Worm (Caenorhabditis elegans) whole organism, dauer: ENCODE data around the gene cpr-9.

Experiments
- unc-62 ChIP-seq: sonication (generic microtip); optimal IDR thresholded peaks from 2 replicates; lab custom pipeline; 2017; ENCODE audit warnings: missing biosample characterization, missing genetic modification reagents, missing genetic modification characterization

The cpr-9 gene

DNA sequence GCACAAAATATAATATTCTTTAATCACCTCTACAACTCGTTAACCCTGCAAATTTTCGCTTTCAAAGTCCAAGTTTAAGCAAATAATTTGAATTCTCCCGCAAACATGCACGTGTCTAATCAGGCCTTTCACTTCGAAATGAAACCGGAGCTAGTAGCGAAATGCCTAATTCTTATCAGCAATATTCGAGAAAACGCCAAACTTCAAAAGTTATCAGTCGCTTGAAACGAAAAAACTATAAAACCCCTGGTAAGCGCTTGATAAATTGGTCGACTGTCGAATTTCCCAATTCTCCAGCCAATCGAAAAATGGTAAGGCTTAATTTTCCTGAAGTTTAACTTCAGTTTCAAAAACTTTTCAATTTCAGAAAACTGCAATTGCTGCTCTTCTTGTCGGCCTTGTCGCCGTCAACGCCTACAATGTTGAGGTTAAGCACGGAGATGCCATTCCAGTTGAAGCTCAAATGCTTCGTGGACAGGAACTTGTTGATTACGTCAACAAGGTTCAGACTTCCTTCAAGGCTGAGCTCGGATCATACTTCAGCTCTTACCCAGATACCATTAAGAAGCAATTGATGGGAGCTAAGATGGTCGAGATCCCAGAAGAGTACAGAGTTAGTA lies at the start of gene cpr-9:
Gene cpr-9 (plus strand): TSS at position 188 of the 620 bp plus-strand sequence.
- TF ChIP-seq unc-62 (GFP tag; lab: Kevin White, UChicago), result no peak

DNA sequence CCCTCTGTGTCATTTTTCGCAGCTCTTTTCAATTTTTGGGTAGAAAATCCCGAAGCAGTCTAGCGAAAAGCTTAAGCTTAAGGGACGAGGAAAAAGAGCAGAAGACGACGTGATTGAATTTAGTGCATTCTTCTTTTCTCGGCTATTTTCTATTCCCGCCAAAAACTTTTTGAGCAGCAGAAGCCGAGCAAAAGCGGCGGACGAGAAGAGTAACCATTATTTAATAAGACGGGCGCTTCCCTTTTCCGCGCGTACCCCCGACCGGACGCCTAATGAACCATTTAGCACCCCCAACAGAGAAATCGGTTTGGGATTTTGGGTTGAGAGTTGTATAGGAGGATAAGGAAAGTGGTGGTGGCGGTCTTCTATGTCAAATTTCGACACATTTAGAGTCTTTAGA lies 49.2 kb upstream of the cpr-9 start:
- no peak for TF ChIP-seq unc-62 (GFP tag; lab: Kevin White, UChicago)

ce11 chrV:11955617-11956016 lies 47.2 kb upstream of the cpr-9 start:
- TF ChIP-seq unc-62 (GFP tag; lab: Kevin White, UChicago), result no peak

ce11 chrV:11958343-11959291 lies 44.2 kb upstream of the cpr-9 start, which contains the start of gene F58H1.5:
F58H1.5 (plus strand) TSS chrV:11958393.
- no peak for TF ChIP-seq unc-62 (GFP tag; lab: Kevin White, UChicago)

DNA sequence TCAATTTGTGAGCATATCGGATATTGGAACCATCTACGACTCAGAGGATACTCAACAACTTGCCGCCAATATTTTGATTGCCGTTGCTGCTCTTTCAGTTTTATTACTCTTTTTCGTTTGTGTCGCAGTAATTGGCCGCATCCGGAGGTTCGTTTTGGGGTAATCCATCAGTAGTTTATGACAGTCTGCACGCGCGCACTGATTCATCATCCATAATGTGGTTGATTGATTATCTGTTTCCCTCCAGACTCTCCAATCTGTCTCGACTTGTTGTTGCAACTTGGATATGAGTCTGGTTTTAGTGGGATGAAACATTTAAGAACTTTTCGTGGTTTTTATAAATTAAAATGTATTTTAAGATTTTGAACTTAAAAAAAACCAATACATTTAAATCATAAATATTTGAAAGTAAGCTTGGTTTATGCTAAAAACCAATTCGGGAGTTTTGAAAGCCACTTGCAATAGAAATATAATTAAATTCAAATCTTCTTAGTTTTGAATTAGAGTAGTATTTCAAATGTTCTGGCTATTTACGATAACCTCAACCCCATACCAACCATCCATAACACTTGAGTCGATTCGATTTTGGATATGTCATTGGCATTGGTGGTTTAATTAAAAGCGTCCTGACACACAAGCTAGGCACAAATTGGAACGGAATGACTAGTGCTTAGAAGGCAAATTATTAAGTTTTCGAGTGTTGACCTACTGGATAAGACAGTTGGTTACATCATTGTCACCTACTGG lies 42.6 kb upstream of the cpr-9 start:
- no peak for TF ChIP-seq unc-62 (GFP tag; lab: Kevin White, UChicago)

DNA sequence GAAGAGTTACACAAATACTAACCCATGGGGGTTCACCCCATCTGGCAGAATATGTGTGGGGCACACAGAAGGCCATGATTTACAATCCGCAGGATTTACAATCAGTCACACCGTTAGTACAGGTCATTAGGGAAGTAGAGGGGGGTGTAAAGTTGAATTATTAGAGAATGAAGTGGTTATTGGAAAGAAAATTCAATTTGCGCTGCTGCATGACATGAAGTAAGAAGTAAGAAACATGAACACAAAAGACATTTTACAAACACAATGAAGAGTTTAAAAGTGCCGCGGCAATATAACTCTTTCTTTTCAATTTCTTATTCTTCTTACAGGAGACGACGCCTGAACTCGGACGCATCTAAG lies 42.0 kb upstream of the cpr-9 start:
- TF ChIP-seq unc-62 (GFP tag; lab: Kevin White, UChicago), result no peak

- no peak for TF ChIP-seq unc-62 (GFP tag; lab: Kevin White, UChicago)
Observed at ce11 chrV:11964723-11965122, 38.1 kb upstream of the cpr-9 start, which contains the start of gene F58H1.7. F58H1.7 (minus strand) TSS chrV:11964823.

- no peak for TF ChIP-seq unc-62 (GFP tag; lab: Kevin White, UChicago)
Observed at ce11 chrV:11975233-11975632, 27.6 kb upstream of the cpr-9 start, which contains the start of gene cpr-1. cpr-1 (plus strand) TSS chrV:11975551.

DNA sequence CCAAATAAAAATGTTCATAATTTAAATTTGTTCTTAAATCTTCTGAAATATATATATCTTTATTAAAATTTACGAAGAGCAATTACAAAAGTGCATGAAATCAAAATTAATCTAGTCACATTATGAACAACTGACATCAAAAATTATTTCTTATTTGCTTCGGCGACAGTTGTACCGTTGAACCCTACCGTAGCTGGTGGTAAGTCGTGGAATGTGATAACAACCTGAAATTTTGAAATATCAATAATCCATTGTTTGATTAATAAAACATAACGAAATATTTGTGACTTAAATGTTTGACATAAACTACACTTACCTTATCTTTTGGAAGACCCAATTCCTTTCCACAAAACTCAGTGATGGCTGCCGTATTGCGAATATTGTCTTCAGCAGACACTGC lies 26.1 kb upstream of the cpr-9 start:
- no peak for TF ChIP-seq unc-62 (GFP tag; lab: Kevin White, UChicago)

ce11 chrV:11978179-11978578 lies 24.7 kb upstream of the cpr-9 start, which contains the start of gene mif-2:
mif-2 (minus strand) TSS chrV:11978459.
- no peak for TF ChIP-seq unc-62 (GFP tag; lab: Kevin White, UChicago)

DNA sequence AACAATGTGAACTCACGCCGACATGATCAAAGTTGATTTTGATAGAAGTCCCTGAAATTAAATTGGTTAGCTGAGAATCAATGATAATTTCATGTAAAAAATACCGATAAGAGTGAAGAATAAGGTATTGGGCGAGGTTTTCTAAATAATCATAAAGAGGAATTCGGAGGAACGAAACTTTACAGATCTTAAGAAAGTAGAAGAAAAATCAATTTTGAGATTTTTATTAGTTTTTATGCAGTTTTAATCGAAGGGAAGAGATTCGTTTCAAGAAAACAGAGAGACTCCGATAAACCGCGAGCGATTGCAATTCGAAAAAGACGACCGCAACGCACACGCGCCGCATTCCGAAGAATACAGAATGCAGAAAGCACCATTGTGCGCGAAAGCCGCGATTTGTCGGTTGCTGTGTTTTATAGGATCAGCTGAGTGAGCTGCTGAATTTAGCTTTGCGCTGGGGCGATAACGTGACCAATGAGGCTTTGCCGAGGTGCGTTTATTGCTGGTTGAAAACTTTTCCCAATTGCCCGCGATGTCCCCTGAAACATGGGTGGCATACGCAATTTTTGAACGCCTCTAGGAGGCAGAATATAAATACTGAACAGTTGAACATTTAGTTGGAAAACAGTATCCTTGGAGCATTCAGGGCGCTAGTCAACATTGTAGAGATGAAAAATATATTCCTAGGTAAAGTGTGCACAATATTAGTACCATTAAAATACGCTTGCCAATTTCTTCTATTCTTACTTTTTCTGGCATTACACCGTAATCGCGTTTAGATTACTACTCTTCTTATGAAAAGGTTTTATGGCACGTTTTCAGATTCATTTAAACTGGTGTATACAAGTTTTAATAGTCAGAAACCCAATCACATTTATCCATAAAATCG lies 22.9 kb upstream of the cpr-9 start, which contains the start of gene snr-4:
Gene snr-4 (minus strand): TSS at position 51 of the 889 bp plus-strand sequence.
- TF ChIP-seq unc-62 (GFP tag; lab: Kevin White, UChicago), result no peak

DNA sequence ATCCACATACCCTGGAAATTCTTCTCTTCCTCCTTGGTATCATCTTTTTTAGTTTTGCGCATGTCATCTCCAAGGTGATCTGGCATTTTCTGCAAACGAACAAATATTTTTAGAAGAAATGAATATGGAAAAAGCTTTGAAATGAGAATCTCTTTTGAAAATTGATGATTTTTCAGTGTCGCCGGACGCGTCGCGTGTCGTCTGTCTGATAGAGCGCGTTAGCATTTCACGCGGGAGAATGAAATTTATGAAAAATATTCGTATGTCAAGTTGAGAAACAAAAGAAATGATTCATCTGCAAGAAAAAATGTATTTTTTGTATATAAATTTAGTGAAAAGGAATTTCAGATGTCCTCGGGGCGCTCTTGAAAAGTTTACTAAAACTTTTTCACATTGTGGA lies 20.5 kb upstream of the cpr-9 start, which contains the start of gene rpt-1:
Gene rpt-1 (minus strand): TSS at position 89 of the 400 bp plus-strand sequence.
- TF ChIP-seq unc-62 (GFP tag; lab: Kevin White, UChicago), result no peak

- TF ChIP-seq unc-62 (GFP tag; lab: Kevin White, UChicago), result no peak
Observed at ce11 chrV:11985384-11985783, 17.5 kb upstream of the cpr-9 start, which contains the start of gene mans-2. mans-2 (minus strand) TSS chrV:11985484.
